Worm (Caenorhabditis elegans) whole organism, L1 larva: ENCODE data around the gene F14F9.5.

ENCODE experiments used
- efl-1 ChIP-seq, 4 experiments: fragments of 150-350 bp; optimal IDR thresholded peaks in 3 of 4; peaks in 1 of 4; 1 replicate in 1 of 4; 2 replicates in 3 of 4; lab custom pipeline; 2014; ENCODE audit warnings: missing biosample characterization in 2 of 4, missing genetic modification characterization in 2 of 4, missing genetic modification reagents in 2 of 4
- elt-3 ChIP-seq, 6 experiments: fragments of 150-350 bp in 1 of 6; sonication (generic microtip); optimal IDR thresholded peaks; 2 replicates each; lab custom pipeline; 2017 to 2018; ENCODE audit warnings: missing biosample characterization in 6 of 6, missing genetic modification characterization in 6 of 6, inconsistent platforms in 1 of 6
- isw-1 ChIP-seq: fragments of 200-800 bp; sonication (Bioruptor generic); IDR thresholded peaks from 2 replicates; pipeline ENCODE4 v1.3.6; 2022; ENCODE audit warnings: missing genetic modification characterization, missing compliant biosample characterization
- jun-1 ChIP-seq: fragments of 150-350 bp; optimal IDR thresholded peaks from 2 replicates; lab custom pipeline; 2014; ENCODE audit warnings: missing biosample characterization, missing genetic modification reagents, missing genetic modification characterization
- snpc-4 ChIP-seq: fragments of 150-350 bp; optimal IDR thresholded peaks from 2 replicates; lab custom pipeline; 2014; ENCODE audit warnings: missing biosample characterization, missing genetic modification characterization

DNA sequence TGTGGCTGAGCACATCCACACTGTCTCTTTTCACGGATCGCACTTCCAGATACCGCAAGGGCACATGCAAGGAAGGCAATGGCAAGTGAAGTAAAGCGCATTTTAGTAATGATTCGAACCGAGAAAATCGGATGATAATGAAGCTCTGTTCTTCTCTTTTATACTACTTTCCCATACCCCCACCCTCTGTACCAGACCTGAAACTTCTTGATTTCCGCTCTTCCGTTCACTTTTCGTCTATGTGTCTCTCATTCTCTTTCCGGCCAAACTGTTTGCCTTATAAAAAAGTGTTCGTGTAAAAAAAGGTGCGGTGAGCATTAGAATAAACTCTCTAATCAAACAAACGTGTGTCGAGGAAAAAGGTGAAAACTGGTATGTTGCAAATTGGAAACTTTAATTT, 34.9 kb downstream of the F14F9.5 start, which contains the start of gene abu-6:
- TF ChIP-seq elt-3 (tag; optimal IDR thresholded peaks at IDR 0.05; lab: Kevin White, UChicago) (no peak), jun-1 (tag; lab: Kevin White, UChicago) (no peak), efl-1 (optimal IDR thresholded peaks at IDR 0.05; lab: Kevin White, UChicago) (no peak), efl-1 (GFP tag; optimal IDR thresholded peaks at IDR 0.05 in 1 of 2; lab: Kevin White, UChicago) (no peak), isw-1 (GFP tag; lab: Robert Waterston, UW) (no peak), snpc-4 (tag; lab: Kevin White, UChicago) (no peak)
